Worm (Caenorhabditis elegans) whole organism, mixed stage, embryonic: ENCODE measurements around the gene dld-1.

Experiments
- ces-1 ChIP-seq: fragments of 150-350 bp; optimal IDR thresholded peaks from 2 replicates; lab custom pipeline; 2014; ENCODE audit warnings: missing biosample characterization, missing genetic modification reagents, missing genetic modification characterization
- mls-2 ChIP-seq: sonication (generic microtip); optimal IDR thresholded peaks from 2 replicates; lab custom pipeline; 2016; ENCODE audit warnings: mild to moderate bottlenecking, missing genetic modification characterization, moderate library complexity, missing compliant biosample characterization
- pha-4 ChIP-seq: fragments of 150-350 bp; optimal IDR thresholded peaks from 2 replicates; lab custom pipeline; 2018; ENCODE audit warnings: missing biosample characterization, missing genetic modification reagents, missing genetic modification characterization

DNA sequence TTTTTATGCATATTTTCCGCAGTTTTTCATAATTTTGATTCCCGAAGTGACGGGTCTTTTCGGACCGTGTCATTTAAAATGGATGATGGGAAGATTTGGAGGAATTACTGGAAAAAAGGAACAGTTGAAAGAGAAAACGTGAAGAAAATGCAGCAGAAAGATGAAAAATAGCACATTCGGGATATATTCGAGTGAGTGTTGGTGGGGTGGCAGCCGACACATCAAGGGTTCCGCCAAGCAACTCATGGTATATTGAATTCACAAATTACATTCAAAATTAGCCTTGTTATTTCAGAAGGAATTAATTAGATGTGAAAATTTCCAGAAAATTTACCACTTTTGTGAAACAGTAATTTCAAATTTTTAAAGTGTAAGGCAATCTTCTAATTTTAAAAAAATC is 20.2 kb upstream of the dld-1 start, which contains the start of gene tra-3:
- TF ChIP-seq mls-2 (tag; lab: Kevin White, UChicago) (no peak), pha-4 (tag; lab: Kevin White, UChicago) (no peak), ces-1 (GFP tag; lab: Kevin White, UChicago) (no peak)
